Fruit fly (Drosophila melanogaster) whole organism, embryonic: Measurements from ENCODE around the gene Adgf-C.

Experiments used
- Asciz ChIP-seq: fragments of 200-800 bp; sonication (Bioruptor generic); optimal IDR thresholded peaks from 2 replicates; lab custom pipeline; 2017; ENCODE audit warnings: missing biosample characterization, mild to moderate bottlenecking, missing genetic modification characterization, missing genetic modification reagents
- Awh ChIP-seq: fragments of 200-800 bp; sonication (Bioruptor generic); IDR thresholded peaks from 2 replicates; pipeline ENCODE4, ENCODE4 v1.3.6; 2022; ENCODE audit warnings: missing biosample characterization, missing genetic modification characterization
- B-H2 ChIP-seq: fragments of 200-800 bp; sonication (Bioruptor generic); optimal IDR thresholded peaks from 2 replicates; lab custom pipeline; 2018; ENCODE audit warnings: missing biosample characterization, mild to moderate bottlenecking, missing genetic modification characterization
- CG10431 ChIP-seq: fragments of 200-800 bp; sonication (Bioruptor generic); optimal IDR thresholded peaks from 3 replicates; lab custom pipeline; 2018; ENCODE audit warnings: missing biosample characterization, mild to moderate bottlenecking, missing genetic modification characterization
- CG15479 ChIP-seq: fragments of 200-800 bp; sonication (Bioruptor generic); optimal IDR thresholded peaks from 3 replicates; lab custom pipeline; 2019; ENCODE audit warnings: missing biosample characterization, mild to moderate bottlenecking, missing genetic modification characterization, moderate library complexity
- CG16779 ChIP-seq: fragments of 200-800 bp; sonication (Bioruptor generic); IDR thresholded peaks from 2 replicates; pipeline ENCODE4 v1.3.6; 2022; ENCODE audit warnings: missing biosample characterization, missing genetic modification characterization
- CG16813 ChIP-seq: fragments of 200-800 bp; sonication (Bioruptor generic); IDR thresholded peaks from 3 replicates; pipeline ENCODE4 v1.3.6; 2022; ENCODE audit warnings: missing biosample characterization, missing genetic modification characterization; ENCODE audit not compliant: partially characterized antibody
- CG17568 ChIP-seq: fragments of 200-800 bp; sonication (Bioruptor generic); optimal IDR thresholded peaks from 2 replicates; lab custom pipeline; 2018; ENCODE audit warnings: missing biosample characterization, mild to moderate bottlenecking, missing genetic modification characterization, moderate library complexity
- CG17802 ChIP-seq: fragments of 200-800 bp; sonication (Bioruptor generic); optimal IDR thresholded peaks from 2 replicates; lab custom pipeline; 2018; ENCODE audit warnings: missing biosample characterization, mild to moderate bottlenecking, missing genetic modification characterization, moderate library complexity
- CG18764 ChIP-seq: fragments of 200-800 bp; sonication (Bioruptor generic); optimal IDR thresholded peaks from 3 replicates; lab custom pipeline; 2016; ENCODE audit warnings: missing biosample characterization, missing genetic modification characterization
- CG2116 ChIP-seq: fragments of 200-800 bp; sonication (Bioruptor generic); optimal IDR thresholded peaks from 3 replicates; lab custom pipeline; 2018; ENCODE audit warnings: missing biosample characterization, mild to moderate bottlenecking, missing genetic modification characterization
- CG2889 ChIP-seq: fragments of 200-800 bp; sonication (Bioruptor generic); IDR thresholded peaks from 3 replicates; pipeline ENCODE4 v1.3.6; 2022; ENCODE audit warnings: missing biosample characterization, missing genetic modification characterization
- CG31388 ChIP-seq: fragments of 200-800 bp; sonication (Bioruptor generic); optimal IDR thresholded peaks from 2 replicates; lab custom pipeline; 2016; ENCODE audit warnings: missing biosample characterization, missing genetic modification characterization
- CG33213 ChIP-seq: fragments of 200-800 bp; sonication (Bioruptor generic); optimal IDR thresholded peaks from 3 replicates; lab custom pipeline; 2016; ENCODE audit warnings: missing biosample characterization, missing genetic modification characterization
- CG6683 ChIP-seq: fragments of 200-800 bp; sonication (Bioruptor generic); optimal IDR thresholded peaks from 2 replicates; lab custom pipeline; 2017; ENCODE audit warnings: missing biosample characterization, mild to moderate bottlenecking, missing genetic modification characterization, missing genetic modification reagents
- CG7839 ChIP-seq: fragments of 200-800 bp; sonication (Bioruptor generic); optimal IDR thresholded peaks from 3 replicates; lab custom pipeline; 2018; ENCODE audit warnings: missing biosample characterization, mild to moderate bottlenecking, missing genetic modification characterization, moderate library complexity
- CG8765 ChIP-seq: fragments of 200-800 bp; sonication (Bioruptor generic); IDR thresholded peaks from 2 replicates; pipeline ENCODE4 v1.3.6; 2022; ENCODE audit warnings: missing biosample characterization, missing genetic modification characterization
- CHES-1-like ChIP-seq: fragments of 200-800 bp; sonication (Bioruptor generic); optimal IDR thresholded peaks from 2 replicates; lab custom pipeline; 2016; ENCODE audit warnings: missing biosample characterization, missing genetic modification characterization
- CkIIα-i1 ChIP-seq: fragments of 200-800 bp; sonication (Bioruptor generic); IDR thresholded peaks from 2 replicates; pipeline ENCODE4 v1.3.6; 2022; ENCODE audit warnings: missing biosample characterization, missing genetic modification characterization
- D19A ChIP-seq: fragments of 200-800 bp; optimal IDR thresholded peaks from 3 replicates; lab custom pipeline; 2019; ENCODE audit warnings: missing biosample characterization, mild to moderate bottlenecking, missing genetic modification characterization, moderate library complexity
- Hand ChIP-seq: fragments of 200-800 bp; sonication (Bioruptor generic); optimal IDR thresholded peaks from 2 replicates; lab custom pipeline; 2017; ENCODE audit warnings: mild to moderate bottlenecking, missing biosample characterization, missing genetic modification reagents, missing genetic modification characterization
- Hmx ChIP-seq: fragments of 200-800 bp; sonication (Bioruptor generic); optimal IDR thresholded peaks from 2 replicates; lab custom pipeline; 2016; ENCODE audit warnings: missing biosample characterization, missing genetic modification characterization
- Hr39 ChIP-seq: fragments of >200 bp; optimal IDR thresholded peaks from 2 replicates; lab custom pipeline; 2017
- NFAT ChIP-seq: fragments of 200-800 bp; sonication (Bioruptor generic); IDR thresholded peaks from 2 replicates; pipeline ENCODE4 v1.3.6; 2022; ENCODE audit warnings: missing biosample characterization, missing genetic modification characterization
- Nf-YA ChIP-seq: fragments of 200-800 bp; sonication (Bioruptor generic); IDR thresholded peaks from 2 replicates; pipeline ENCODE4 v1.3.6; 2022; ENCODE audit warnings: missing biosample characterization, missing genetic modification characterization
- Opbp ChIP-seq: fragments of 200-800 bp; sonication (Bioruptor generic); IDR thresholded peaks from 3 replicates; pipeline ENCODE4 v1.3.6; 2022; ENCODE audit warnings: missing biosample characterization, missing genetic modification characterization; ENCODE audit not compliant: partially characterized antibody
- Six4 ChIP-seq: fragments of 200-800 bp; sonication (Bioruptor generic); optimal IDR thresholded peaks from 2 replicates; lab custom pipeline; 2016; ENCODE audit warnings: missing biosample characterization, missing genetic modification characterization
- Sox100B ChIP-seq: fragments of 200-800 bp; sonication (Bioruptor generic); optimal IDR thresholded peaks from 3 replicates; lab custom pipeline; 2018; ENCODE audit warnings: missing biosample characterization, mild to moderate bottlenecking, missing genetic modification characterization
- TFAM ChIP-seq: fragments of 200-800 bp; sonication (Bioruptor generic); optimal IDR thresholded peaks from 2 replicates; lab custom pipeline; 2017; ENCODE audit warnings: missing biosample characterization, missing genetic modification characterization, inconsistent platforms
- bigmax ChIP-seq: fragments of 200-800 bp; sonication (Bioruptor generic); optimal IDR thresholded peaks from 2 replicates; lab custom pipeline; 2018; ENCODE audit warnings: missing biosample characterization, mild to moderate bottlenecking, missing genetic modification characterization
- dm ChIP-seq: fragments of 200-800 bp; sonication (Bioruptor generic); optimal IDR thresholded peaks from 3 replicates; lab custom pipeline; 2016; ENCODE audit warnings: missing biosample characterization, missing genetic modification characterization
- en ChIP-seq: fragments of 200-800 bp; sonication (Bioruptor generic); optimal IDR thresholded peaks from 2 replicates; lab custom pipeline; 2016; ENCODE audit warnings: missing biosample characterization, missing genetic modification characterization
- fd102C ChIP-seq: fragments of 200-800 bp; sonication (Bioruptor generic); optimal IDR thresholded peaks from 2 replicates; lab custom pipeline; 2018; ENCODE audit warnings: missing biosample characterization, mild to moderate bottlenecking, missing genetic modification characterization, moderate library complexity
- gsb ChIP-seq: fragments of 200-800 bp; sonication (Bioruptor generic); IDR thresholded peaks from 2 replicates; pipeline ENCODE4 v1.3.6; 2022; ENCODE audit warnings: missing biosample characterization, missing genetic modification characterization
- h ChIP-seq: fragments of >200 bp; optimal IDR thresholded peaks from 2 replicates; lab custom pipeline; 2017
- hbn ChIP-seq: fragments of 200-800 bp; sonication (Bioruptor generic); IDR thresholded peaks from 2 replicates; pipeline ENCODE4 v1.3.6; 2022; ENCODE audit warnings: missing biosample characterization, missing genetic modification characterization; ENCODE audit not compliant: partially characterized antibody
- hkb ChIP-seq, 2 experiments: fragments of 200-800 bp in 1 of 2; fragments of >200 bp in 1 of 2; sonication (Bioruptor generic) in 1 of 2; IDR thresholded peaks in 1 of 2; optimal IDR thresholded peaks in 1 of 2; 2 replicates each; pipeline versions ENCODE4 v1.3.6 to Lab custom; 2017 to 2022; ENCODE audit warnings: missing biosample characterization in 1 of 2, missing genetic modification characterization in 1 of 2
- kah ChIP-seq: fragments of 200-800 bp; sonication (Bioruptor generic); optimal IDR thresholded peaks from 2 replicates; lab custom pipeline; 2018; ENCODE audit warnings: missing biosample characterization, mild to moderate bottlenecking, missing genetic modification characterization
- onecut ChIP-seq: fragments of 200-800 bp; sonication (Bioruptor generic); IDR thresholded peaks from 2 replicates; pipeline ENCODE4 v1.3.6; 2022; ENCODE audit warnings: missing biosample characterization, missing genetic modification characterization
- peb ChIP-seq: fragments of 200-800 bp; sonication (Bioruptor generic); IDR thresholded peaks from 2 replicates; pipeline ENCODE4 v1.3.6; 2022; ENCODE audit warnings: missing biosample characterization, missing genetic modification characterization
- pnt ChIP-seq: fragments of 200-800 bp; sonication (Bioruptor generic); optimal IDR thresholded peaks from 3 replicates; lab custom pipeline; 2016; ENCODE audit warnings: missing biosample characterization, missing genetic modification characterization
- prd ChIP-seq, 3 experiments: fragments of >200 bp in 2 of 3; fragments of 200-800 bp in 1 of 3; sonication (Bioruptor generic) in 1 of 3; optimal IDR thresholded peaks in 2 of 3; IDR thresholded peaks in 1 of 3; 2 replicates in 2 of 3; 3 replicates in 1 of 3; pipeline versions ENCODE4 v1.3.6 to Lab custom; 2017 to 2022; ENCODE audit warnings: missing biosample characterization in 1 of 3, missing genetic modification characterization in 1 of 3
- shn ChIP-seq: fragments of 200-800 bp; sonication (Bioruptor generic); optimal IDR thresholded peaks from 3 replicates; lab custom pipeline; 2016; ENCODE audit warnings: missing biosample characterization, missing genetic modification characterization
- sna ChIP-seq: fragments of 200-800 bp; sonication (Bioruptor generic); IDR thresholded peaks from 2 replicates; pipeline ENCODE4 v1.3.6; 2022; ENCODE audit warnings: missing biosample characterization, missing genetic modification characterization; ENCODE audit not compliant: partially characterized antibody
- sug ChIP-seq: fragments of 200-800 bp; optimal IDR thresholded peaks from 2 replicates; lab custom pipeline; 2019; ENCODE audit warnings: missing biosample characterization, mild to moderate bottlenecking, missing genetic modification characterization, moderate library complexity
- tup ChIP-seq: fragments of 200-800 bp; sonication (Bioruptor generic); optimal IDR thresholded peaks from 2 replicates; lab custom pipeline; 2016; ENCODE audit warnings: missing biosample characterization, mild to moderate bottlenecking, missing genetic modification characterization, moderate library complexity
- vvl ChIP-seq: fragments of 200-800 bp; sonication (Bioruptor generic); IDR thresholded peaks from 2 replicates; pipeline ENCODE4 v1.3.6; 2022; ENCODE audit warnings: missing biosample characterization, missing genetic modification characterization
- wor ChIP-seq: fragments of 200-800 bp; sonication (Bioruptor generic); IDR thresholded peaks from 2 replicates; pipeline ENCODE4 v1.3.6; 2022; ENCODE audit warnings: missing biosample characterization, missing genetic modification characterization
- zen ChIP-seq: fragments of 200-800 bp; sonication (Bioruptor generic); optimal IDR thresholded peaks from 3 replicates; lab custom pipeline; 2018; ENCODE audit warnings: missing biosample characterization, mild to moderate bottlenecking, missing genetic modification characterization, moderate library complexity

Gene Adgf-C

dm6 chr3R:13715012-13715673, 8.6 kb downstream of the Adgf-C start, which contains the start of gene kmr (continued):
- no peak for TF ChIP-seq Six4 (GFP tag; lab: Kevin White, UChicago)
- TF ChIP-seq CG18764 = no peak
- no peak for TF ChIP-seq CG16779 (GFP tag; lab: Robert Waterston, UW)
- TF ChIP-seq CG10431 = peak; percentile 29
- peak; percentile 65; the same call in 1 of the 2 replicates for TF ChIP-seq vvl (GFP tag; lab: Robert Waterston, UW)
- no peak for TF ChIP-seq shn (GFP tag; lab: Kevin White, UChicago)
- no peak for TF ChIP-seq CG17802 (tag; lab: Kevin White, UChicago)
- no peak for TF ChIP-seq CG31388
- peak; percentile 64 for TF ChIP-seq CG17568 (GFP tag; lab: Kevin White, UChicago)
- peak; percentile 39; the same call in 1 of the 2 replicates for TF ChIP-seq sna
- no peak for TF ChIP-seq CG8765 (GFP tag; lab: Robert Waterston, UW)
- TF ChIP-seq peb (GFP tag; lab: Robert Waterston, UW) = no peak
- 0 out of 2 replicates have a peak, but pooled peaks have one; percentile 38 for TF ChIP-seq gsb (GFP tag; lab: Robert Waterston, UW)
- TF ChIP-seq en (GFP tag; lab: Kevin White, UChicago) = no peak
- TF ChIP-seq Opbp (GFP tag; lab: Robert Waterston, UW) = no peak
- TF ChIP-seq CG15479 (GFP tag; lab: Kevin White, UChicago) = peak; percentile 69
- peak; percentile 38 for TF ChIP-seq dm (GFP tag; lab: Kevin White, UChicago)
- TF ChIP-seq B-H2 (GFP tag; lab: Kevin White, UChicago) = peak; percentile 67
- no peak for TF ChIP-seq CHES-1-like (GFP tag; lab: Kevin White, UChicago)
- TF ChIP-seq CG6683 (GFP tag; lab: Kevin White, UChicago) = no peak
- TF ChIP-seq Hmx (GFP tag; lab: Kevin White, UChicago) = no peak
- peak; percentile 8; the same call in 1 of the 2 replicates for TF ChIP-seq NFAT (GFP tag; lab: Robert Waterston, UW)
- TF ChIP-seq Nf-YA (GFP tag; lab: Robert Waterston, UW) = no peak
- TF ChIP-seq D19A (tag; lab: Kevin White, UChicago) = peak; percentile 14
- peak; percentile 12 for TF ChIP-seq CG7839 (tag; lab: Kevin White, UChicago)
- peak; percentile 51; the same call in 1 of the 2 replicates for TF ChIP-seq Awh (GFP tag; lab: Robert Waterston, UW)
- TF ChIP-seq kah (GFP tag; lab: Kevin White, UChicago) = peak; percentile 57
- TF ChIP-seq bigmax = peak; percentile 9
- TF ChIP-seq CG16813 (GFP tag; lab: Robert Waterston, UW) = no peak
- no peak for TF ChIP-seq h (lab: Kevin White, UChicago)
- TF ChIP-seq sug (tag; lab: Kevin White, UChicago) = peak; percentile 63
- no peak for TF ChIP-seq hkb (optimal IDR thresholded peaks at IDR 0.05; lab: Kevin White, UChicago)
- TF ChIP-seq hkb (GFP tag; IDR thresholded peaks at IDR 0.05; lab: Robert Waterston, UW) = peak; percentile 75
- TF ChIP-seq hbn (GFP tag; lab: Robert Waterston, UW) = no peak
- no peak for TF ChIP-seq prd (optimal IDR thresholded peaks at IDR 0.05; lab: Kevin White, UChicago)
- no peak for TF ChIP-seq prd (GFP tag; IDR thresholded peaks at IDR 0.05; lab: Robert Waterston, UW)
- peak; percentile 64 for TF ChIP-seq Asciz (GFP tag; lab: Kevin White, UChicago)
- no peak for TF ChIP-seq TFAM
- TF ChIP-seq Hand (GFP tag; lab: Kevin White, UChicago) = peak; percentile 58
- peak; percentile 52 for TF ChIP-seq onecut
- peak; percentile 19 for TF ChIP-seq CG2116 (GFP tag; lab: Kevin White, UChicago)
- TF ChIP-seq fd102C (GFP tag; lab: Kevin White, UChicago) = no peak
- TF ChIP-seq pnt = peak; percentile 5
- TF ChIP-seq zen = no peak
- TF ChIP-seq Sox100B (GFP tag; lab: Kevin White, UChicago) = no peak
- no peak for TF ChIP-seq Hr39 (lab: Kevin White, UChicago)
- TF ChIP-seq CkIIα-i1 (GFP tag; lab: Robert Waterston, UW) = no peak
- peak; percentile 22 for TF ChIP-seq CG33213
- no peak for TF ChIP-seq CG2889 (GFP tag; lab: Robert Waterston, UW)
- no peak for TF ChIP-seq tup
- no peak for TF ChIP-seq wor (GFP tag; lab: Robert Waterston, UW)
